Worm (Caenorhabditis elegans) whole organism, mixed stage, embryonic: Measurements from ENCODE around the gene ssp-36.

Experiments
- M03D4.4 ChIP-seq: sonication (generic microtip); optimal IDR thresholded peaks from 2 replicates; lab custom pipeline; 2017; ENCODE audit warnings: mild to moderate bottlenecking, missing genetic modification characterization, missing compliant biosample characterization
- bed-3 ChIP-seq: fragments of 200-800 bp; sonication (Bioruptor generic); optimal IDR thresholded peaks from 3 replicates; lab custom pipeline; 2018; ENCODE audit warnings: mild to moderate bottlenecking, missing genetic modification characterization, moderate library complexity, missing compliant biosample characterization
- blmp-1 ChIP-seq: fragments of 150-350 bp; optimal IDR thresholded peaks from 2 replicates; lab custom pipeline; 2014; ENCODE audit warnings: missing biosample characterization, missing genetic modification characterization
- ceh-39 ChIP-seq: fragments of 150-350 bp; optimal IDR thresholded peaks from 2 replicates; lab custom pipeline; 2014; ENCODE audit warnings: missing biosample characterization, missing genetic modification characterization
- ceh-43 ChIP-seq: fragments of 200-800 bp; sonication (Bioruptor generic); optimal IDR thresholded peaks from 2 replicates; lab custom pipeline; 2018; ENCODE audit warnings: mild to moderate bottlenecking, missing genetic modification characterization, moderate library complexity, missing compliant biosample characterization
- ceh-83 ChIP-seq: fragments of 200-800 bp; sonication (Bioruptor generic); optimal IDR thresholded peaks from 2 replicates; lab custom pipeline; 2018; ENCODE audit warnings: mild to moderate bottlenecking, missing genetic modification characterization, missing compliant biosample characterization
- cnd-1 ChIP-seq: fragments of 200-800 bp; sonication (Bioruptor generic); optimal IDR thresholded peaks from 2 replicates; lab custom pipeline; 2018; ENCODE audit warnings: mild to moderate bottlenecking, missing genetic modification characterization, missing compliant biosample characterization
- drap-1 ChIP-seq: fragments of 200-800 bp; sonication (Bioruptor generic); optimal IDR thresholded peaks from 3 replicates; lab custom pipeline; 2018; ENCODE audit warnings: mild to moderate bottlenecking, missing genetic modification characterization, missing compliant biosample characterization
- elt-1 ChIP-seq: sonication (generic microtip); optimal IDR thresholded peaks from 2 replicates; lab custom pipeline; 2017; ENCODE audit warnings: missing genetic modification characterization, mild to moderate bottlenecking, missing compliant biosample characterization, antibody characterized with exemption, moderate library complexity, borderline replicate concordance; ENCODE audit not compliant: insufficient read depth
- elt-3 ChIP-seq: fragments of 150-350 bp; optimal IDR thresholded peaks from 2 replicates; lab custom pipeline; 2014; ENCODE audit warnings: missing biosample characterization, missing genetic modification characterization
- flh-1 ChIP-seq: fragments of 200-800 bp; sonication (Bioruptor generic); optimal IDR thresholded peaks from 2 replicates; lab custom pipeline; 2018; ENCODE audit warnings: mild to moderate bottlenecking, missing genetic modification characterization, moderate library complexity, missing compliant biosample characterization
- ham-2 ChIP-seq: fragments of 200-800 bp; sonication (Bioruptor generic); optimal IDR thresholded peaks from 2 replicates; lab custom pipeline; 2018; ENCODE audit warnings: mild to moderate bottlenecking, missing genetic modification characterization, missing compliant biosample characterization
- hlh-1 ChIP-seq: fragments of 150-350 bp; optimal IDR thresholded peaks from 2 replicates; lab custom pipeline; 2014; ENCODE audit warnings: missing biosample characterization, missing genetic modification reagents, missing genetic modification characterization
- lin-13 ChIP-seq: fragments of 150-350 bp; optimal IDR thresholded peaks from 2 replicates; lab custom pipeline; 2014; ENCODE audit warnings: missing biosample characterization, missing genetic modification characterization
- lin-32 ChIP-seq: fragments of 200-800 bp; sonication (Bioruptor generic); optimal IDR thresholded peaks from 2 replicates; lab custom pipeline; 2018; ENCODE audit warnings: mild to moderate bottlenecking, missing genetic modification characterization, missing compliant biosample characterization
- lsy-2 ChIP-seq: fragments of 150-350 bp; optimal IDR thresholded peaks from 2 replicates; lab custom pipeline; 2014; ENCODE audit warnings: missing biosample characterization, missing genetic modification characterization
- mep-1 ChIP-seq: fragments of 150-350 bp; optimal IDR thresholded peaks from 2 replicates; lab custom pipeline; 2017; ENCODE audit warnings: missing biosample characterization, missing genetic modification reagents, missing genetic modification characterization, inconsistent platforms
- mls-2 ChIP-seq: sonication (generic microtip); optimal IDR thresholded peaks from 2 replicates; lab custom pipeline; 2016; ENCODE audit warnings: mild to moderate bottlenecking, missing genetic modification characterization, moderate library complexity, missing compliant biosample characterization
- nhr-12 ChIP-seq: fragments of 150-350 bp; optimal IDR thresholded peaks from 2 replicates; lab custom pipeline; 2014; ENCODE audit warnings: missing biosample characterization, missing genetic modification characterization
- nhr-2 ChIP-seq: fragments of 150-350 bp; optimal IDR thresholded peaks from 2 replicates; lab custom pipeline; 2014; ENCODE audit warnings: missing biosample characterization, missing genetic modification characterization
- nhr-237 ChIP-seq: fragments of 150-350 bp; optimal IDR thresholded peaks from 2 replicates; lab custom pipeline; 2014; ENCODE audit warnings: missing biosample characterization, missing genetic modification characterization
- nhr-28 ChIP-seq: fragments of 150-350 bp; optimal IDR thresholded peaks from 2 replicates; lab custom pipeline; 2014; ENCODE audit warnings: missing biosample characterization, missing genetic modification characterization
- nhr-76 ChIP-seq: sonication (generic microtip); optimal IDR thresholded peaks from 2 replicates; lab custom pipeline; 2017; ENCODE audit warnings: missing biosample characterization, missing genetic modification characterization
- pha-4 ChIP-seq: fragments of 150-350 bp; optimal IDR thresholded peaks from 2 replicates; lab custom pipeline; 2018; ENCODE audit warnings: missing biosample characterization, missing genetic modification reagents, missing genetic modification characterization
- sem-2 ChIP-seq: fragments of 200-800 bp; sonication (Bioruptor generic); optimal IDR thresholded peaks from 2 replicates; lab custom pipeline; 2018; ENCODE audit warnings: mild to moderate bottlenecking, missing genetic modification characterization, missing compliant biosample characterization
- snpc-4 ChIP-seq: fragments of 150-350 bp; optimal IDR thresholded peaks from 2 replicates; lab custom pipeline; 2014; ENCODE audit warnings: missing biosample characterization, missing genetic modification characterization
- sptf-1 ChIP-seq: sonication (generic microtip); optimal IDR thresholded peaks from 2 replicates; lab custom pipeline; 2017; ENCODE audit warnings: mild to moderate bottlenecking, missing genetic modification characterization, moderate library complexity, missing compliant biosample characterization
- tbx-8 ChIP-seq: fragments of 200-800 bp; sonication (Bioruptor generic); optimal IDR thresholded peaks from 2 replicates; lab custom pipeline; 2018; ENCODE audit warnings: mild to moderate bottlenecking, missing genetic modification characterization, moderate library complexity, missing compliant biosample characterization
- unc-39 ChIP-seq: fragments of 150-350 bp; optimal IDR thresholded peaks from 2 replicates; lab custom pipeline; 2014; ENCODE audit warnings: missing biosample characterization, missing genetic modification characterization
- zip-8 ChIP-seq: fragments of 150-350 bp; optimal IDR thresholded peaks from 2 replicates; lab custom pipeline; 2014; ENCODE audit warnings: missing biosample characterization, missing genetic modification characterization

The ssp-36 gene

DNA sequence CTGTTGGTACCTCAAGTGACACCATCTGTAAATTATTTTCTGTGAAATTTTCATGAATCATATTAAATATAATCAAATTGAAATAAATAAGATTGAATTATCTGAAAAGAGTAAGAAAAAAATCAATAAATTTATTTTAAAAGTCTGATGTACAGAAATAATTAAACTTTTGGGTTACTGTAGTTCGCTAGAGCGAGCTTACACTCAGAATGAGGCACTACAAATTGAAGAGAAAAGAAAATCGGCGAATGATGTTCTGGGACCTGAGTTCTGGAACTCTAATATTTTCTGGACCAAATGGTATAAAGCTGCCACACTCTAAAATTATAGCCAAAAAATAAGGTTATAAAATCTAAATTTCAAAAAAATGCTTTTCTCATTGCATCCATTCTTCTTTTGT, 32.2 kb downstream of the ssp-36 start:
- TF ChIP-seq cnd-1 (no peak), unc-39 (no peak), hlh-1 (tag; lab: Kevin White, UChicago) (no peak), mls-2 (tag; lab: Kevin White, UChicago) (no peak)
- TF ChIP-seq, all 35 proteins: peak for 0

DNA sequence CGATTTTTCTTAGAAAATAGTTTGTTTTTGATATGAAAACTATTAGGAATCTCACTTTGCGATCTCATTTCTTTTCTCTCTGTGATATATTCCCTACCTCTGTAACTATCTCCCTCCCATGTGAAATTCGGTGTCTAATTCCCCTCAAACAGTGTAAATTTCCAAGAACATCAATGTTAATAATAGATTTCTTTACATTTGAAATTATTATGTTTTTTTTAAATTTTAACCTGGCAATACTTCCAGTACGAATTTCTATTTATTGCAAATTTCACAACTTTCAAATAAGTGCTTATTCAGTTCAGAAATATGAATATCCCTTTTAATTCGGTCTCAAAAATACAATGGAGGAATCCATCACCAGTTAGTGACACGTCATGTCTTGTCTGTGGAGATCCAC, 37.8 kb downstream of the ssp-36 start, which contains the start of gene nhr-100:
Gene nhr-100 (plus strand): TSS at position 301 of the 400 bp plus-strand sequence.
- no peak for TF ChIP-seq hlh-1 (tag; lab: Kevin White, UChicago)
- no peak for TF ChIP-seq elt-1 (tag; lab: Kevin White, UChicago)
- no peak for TF ChIP-seq bed-3 (GFP tag; lab: Kevin White, UChicago)
- TF ChIP-seq pha-4 (tag; lab: Kevin White, UChicago) = no peak
- no peak for TF ChIP-seq drap-1
- TF ChIP-seq elt-3 = no peak
- no peak for TF ChIP-seq mep-1
- TF ChIP-seq flh-1 (GFP tag; lab: Kevin White, UChicago) = no peak
- TF ChIP-seq ceh-39 (tag; lab: Kevin White, UChicago) = no peak
- TF ChIP-seq lin-32 (GFP tag; lab: Kevin White, UChicago) = no peak
- no peak for TF ChIP-seq nhr-76 (tag; lab: Kevin White, UChicago)
- TF ChIP-seq lsy-2 (tag; lab: Kevin White, UChicago) = no peak
- no peak for TF ChIP-seq zip-8 (tag; lab: Kevin White, UChicago)
- TF ChIP-seq sem-2 (GFP tag; lab: Kevin White, UChicago) = no peak
- no peak for TF ChIP-seq unc-39
- TF ChIP-seq lin-13 = no peak
- no peak for TF ChIP-seq nhr-28 (tag; lab: Kevin White, UChicago)
- no peak for TF ChIP-seq snpc-4 (tag; lab: Kevin White, UChicago)
- TF ChIP-seq mls-2 (tag; lab: Kevin White, UChicago) = no peak
- TF ChIP-seq sptf-1 (tag; lab: Kevin White, UChicago) = no peak

DNA sequence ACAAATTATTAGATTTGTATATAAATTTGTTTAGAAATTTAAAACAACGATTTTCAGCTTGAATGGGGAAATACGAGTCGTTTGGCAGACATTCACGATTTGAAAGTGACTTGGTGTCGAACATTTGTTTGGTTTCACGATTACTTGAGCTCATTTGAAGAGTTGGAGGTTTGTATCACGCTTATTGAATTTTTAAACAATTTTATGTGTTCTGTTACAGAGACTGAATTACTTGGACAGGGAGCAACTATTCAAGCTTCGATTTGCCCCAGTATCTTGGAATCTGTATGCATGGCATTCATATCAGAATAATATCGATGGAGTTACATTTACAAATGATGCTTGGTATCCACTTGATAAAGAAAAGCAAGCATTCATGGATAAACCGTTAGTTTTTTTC, 38.9 kb downstream of the ssp-36 start:
- TF ChIP-seq mep-1 (no peak), tbx-8 (GFP tag; lab: Kevin White, UChicago) (no peak), ham-2 (no peak), lin-13 (no peak), ceh-43 (GFP tag; lab: Kevin White, UChicago) (no peak), bed-3 (GFP tag; lab: Kevin White, UChicago) (no peak), lin-32 (GFP tag; lab: Kevin White, UChicago) (no peak), lsy-2 (tag; lab: Kevin White, UChicago) (no peak), zip-8 (tag; lab: Kevin White, UChicago) (no peak), ceh-83 (no peak), cnd-1 (no peak), snpc-4 (tag; lab: Kevin White, UChicago) (no peak)

DNA sequence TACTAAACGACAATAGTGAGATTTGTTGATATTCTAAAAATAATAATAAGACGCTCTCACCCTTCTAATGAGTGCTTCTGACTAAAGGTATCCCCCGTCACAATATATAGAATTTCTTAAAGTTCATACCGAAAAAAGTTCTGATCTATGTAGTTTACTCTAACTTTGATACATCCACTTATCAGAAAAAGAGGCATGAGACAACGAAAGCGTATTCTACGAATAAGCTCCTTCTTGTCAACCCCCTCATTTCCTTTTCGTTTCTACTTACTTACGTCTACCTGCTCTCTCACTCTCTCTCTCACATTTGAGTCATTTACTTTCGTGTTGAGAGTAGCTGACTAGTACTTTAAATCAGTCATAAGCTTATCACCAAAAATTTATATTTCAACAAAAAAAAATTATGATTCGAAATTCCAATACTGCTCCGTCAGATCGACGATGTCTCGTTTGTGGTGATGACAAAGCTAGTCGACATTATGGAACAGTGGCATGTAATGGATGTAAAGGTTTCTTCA, 40.6 kb downstream of the ssp-36 start:
- TF ChIP-seq blmp-1 (no peak), unc-39 (no peak), hlh-1 (tag; lab: Kevin White, UChicago) (no peak), elt-3 (no peak), nhr-76 (tag; lab: Kevin White, UChicago) (no peak), drap-1 (no peak), elt-1 (tag; lab: Kevin White, UChicago) (no peak), M03D4.4 (no peak), sem-2 (GFP tag; lab: Kevin White, UChicago) (no peak)

DNA sequence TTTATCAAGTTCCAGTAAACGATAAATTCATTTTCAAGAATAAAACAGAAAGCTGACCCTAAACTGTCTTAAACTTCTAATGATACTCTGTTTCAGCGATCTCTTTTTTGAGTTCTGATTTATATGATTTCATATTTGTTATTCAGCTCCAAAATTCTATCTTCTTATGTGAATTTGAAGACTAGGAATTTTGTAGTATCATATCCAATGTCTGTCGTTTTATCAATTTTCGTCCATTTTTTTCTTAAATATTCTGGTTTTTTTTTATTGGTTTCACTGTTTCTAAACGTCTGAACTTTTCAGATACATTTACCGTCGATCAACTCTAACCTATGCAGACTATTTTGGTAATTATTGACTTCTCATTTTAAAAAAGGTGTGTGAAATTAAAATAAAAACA, 41.2 kb downstream of the ssp-36 start, which contains the start of the genes nhr-138 and C28D4.18:
Gene nhr-138 (plus strand): TSS at position 304 of the 400 bp plus-strand sequence.
Gene C28D4.18 (plus strand): TSS at position 333 of the 400 bp plus-strand sequence.
- TF ChIP-seq blmp-1 = no peak
- TF ChIP-seq ceh-39 (tag; lab: Kevin White, UChicago) = no peak
- no peak for TF ChIP-seq nhr-28 (tag; lab: Kevin White, UChicago)
- no peak for TF ChIP-seq nhr-2
- TF ChIP-seq nhr-12 (tag; lab: Kevin White, UChicago) = no peak

- TF ChIP-seq lin-13 (no peak), mls-2 (tag; lab: Kevin White, UChicago) (no peak), pha-4 (tag; lab: Kevin White, UChicago) (no peak), cnd-1 (no peak), ceh-39 (tag; lab: Kevin White, UChicago) (no peak), snpc-4 (tag; lab: Kevin White, UChicago) (no peak), nhr-28 (tag; lab: Kevin White, UChicago) (no peak), nhr-76 (tag; lab: Kevin White, UChicago) (no peak), hlh-1 (tag; lab: Kevin White, UChicago) (no peak), ham-2 (no peak), drap-1 (no peak), lsy-2 (tag; lab: Kevin White, UChicago) (no peak), nhr-2 (no peak), sptf-1 (tag; lab: Kevin White, UChicago) (no peak), nhr-12 (tag; lab: Kevin White, UChicago) (no peak), ceh-43 (GFP tag; lab: Kevin White, UChicago) (no peak), mep-1 (no peak), nhr-237 (no peak), elt-3 (no peak), flh-1 (GFP tag; lab: Kevin White, UChicago) (no peak)
Observed at ce11 chrIV:9723185-9723584, 43.0 kb downstream of the ssp-36 start.
